Fruit fly (Drosophila melanogaster) Kc167 (cell line): ENCODE data around the gene unc-119.

Source experiments
- Myc ChIP-seq: fragments of >200 bp; optimal IDR thresholded peaks from 2 replicates; lab custom pipeline; 2017; ENCODE audit warnings: missing external identifiers
- Sin3A ChIP-seq: fragments of >200 bp; optimal IDR thresholded peaks from 2 replicates; lab custom pipeline; 2018; ENCODE audit warnings: missing external identifiers
- h ChIP-seq: fragments of >200 bp; optimal IDR thresholded peaks from 3 replicates; lab custom pipeline; 2018; ENCODE audit warnings: missing external identifiers
- insv ChIP-seq: fragments of >200 bp; optimal IDR thresholded peaks from 3 replicates; lab custom pipeline; 2018; ENCODE audit warnings: missing external identifiers
- psq ChIP-seq: fragments of >200 bp; optimal IDR thresholded peaks from 2 replicates; lab custom pipeline; 2017; ENCODE audit warnings: missing external identifiers
- ttk ChIP-seq: sonication (Bioruptor generic); optimal IDR thresholded peaks from 2 replicates; lab custom pipeline; 2017; ENCODE audit warnings: missing external identifiers

unc-119 gene

DNA sequence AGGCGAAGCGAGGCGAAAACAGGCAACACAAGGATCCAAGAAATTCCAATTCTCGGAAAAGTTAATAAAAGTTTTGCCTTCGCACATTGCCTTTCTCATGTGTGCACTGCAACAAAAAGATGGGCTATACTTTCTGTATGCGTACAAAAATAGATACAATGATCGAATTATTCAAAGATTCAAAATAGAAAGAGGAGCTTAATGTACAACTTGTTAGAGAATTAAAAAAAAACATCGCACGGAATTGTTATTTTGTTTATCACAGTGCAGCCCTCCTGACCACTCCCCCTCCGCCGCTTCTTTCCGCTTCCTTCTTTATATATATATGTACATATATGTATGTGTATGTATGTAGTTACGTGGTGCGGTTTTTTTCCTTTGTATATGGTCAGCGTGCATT lies 11.2 kb upstream of the unc-119 start:
- TF ChIP-seq h (no peak), ttk (lab: Kevin White, UChicago) (no peak), Myc (no peak), insv (lab: Kevin White, UChicago) (no peak), psq (lab: Kevin White, UChicago) (no peak), Sin3A (lab: Kevin White, UChicago) (no peak)

DNA sequence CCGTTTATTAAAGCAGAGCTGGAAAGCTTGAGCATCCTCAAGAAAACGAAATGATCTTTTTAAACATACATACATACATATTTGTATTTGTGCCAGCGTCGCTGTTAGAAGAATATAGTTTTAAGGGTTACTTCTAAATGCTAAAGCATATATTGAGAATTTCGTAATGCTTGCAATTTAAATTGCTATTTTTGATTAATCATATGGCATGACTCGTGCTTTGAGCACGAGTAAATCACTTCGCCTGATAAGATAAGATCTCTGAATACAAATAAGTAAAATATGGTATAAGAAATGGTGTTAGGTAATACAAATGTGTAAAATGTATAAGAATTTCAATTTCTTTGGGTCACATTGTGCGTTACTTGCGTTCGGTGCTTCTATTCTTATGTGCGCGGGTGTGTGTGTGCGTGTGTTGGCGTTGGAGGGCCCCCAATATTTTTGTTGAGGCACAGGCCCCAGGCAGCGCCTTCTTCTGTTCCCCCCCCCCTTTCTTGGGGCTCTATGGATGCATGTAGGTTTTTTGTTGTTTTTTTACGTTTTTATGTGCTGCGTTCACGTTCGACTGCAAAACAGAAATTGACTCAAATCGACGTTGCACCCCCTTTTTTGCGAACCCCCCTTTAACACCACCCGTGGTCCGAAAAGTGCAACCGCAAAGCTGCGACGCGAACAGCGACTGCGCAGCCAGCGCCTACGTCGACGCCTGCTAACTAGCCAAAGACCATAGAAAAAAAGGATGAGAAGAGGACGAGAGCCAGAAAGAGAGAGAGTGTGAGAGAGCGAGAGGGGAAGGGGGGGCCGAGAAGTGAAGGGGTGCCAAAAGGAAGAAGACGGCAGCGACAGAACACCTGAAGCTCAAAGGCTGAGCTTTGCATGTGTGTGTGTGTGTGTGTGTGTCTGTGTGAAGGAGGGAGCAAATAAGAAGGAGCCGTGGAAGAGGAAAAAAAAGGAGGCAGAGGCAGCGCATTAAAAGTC lies 10.5 kb upstream of the unc-119 start:
- TF ChIP-seq insv (lab: Kevin White, UChicago) (no peak), Myc (no peak), psq (lab: Kevin White, UChicago) (no peak), h (no peak), Sin3A (lab: Kevin White, UChicago) (no peak)

DNA sequence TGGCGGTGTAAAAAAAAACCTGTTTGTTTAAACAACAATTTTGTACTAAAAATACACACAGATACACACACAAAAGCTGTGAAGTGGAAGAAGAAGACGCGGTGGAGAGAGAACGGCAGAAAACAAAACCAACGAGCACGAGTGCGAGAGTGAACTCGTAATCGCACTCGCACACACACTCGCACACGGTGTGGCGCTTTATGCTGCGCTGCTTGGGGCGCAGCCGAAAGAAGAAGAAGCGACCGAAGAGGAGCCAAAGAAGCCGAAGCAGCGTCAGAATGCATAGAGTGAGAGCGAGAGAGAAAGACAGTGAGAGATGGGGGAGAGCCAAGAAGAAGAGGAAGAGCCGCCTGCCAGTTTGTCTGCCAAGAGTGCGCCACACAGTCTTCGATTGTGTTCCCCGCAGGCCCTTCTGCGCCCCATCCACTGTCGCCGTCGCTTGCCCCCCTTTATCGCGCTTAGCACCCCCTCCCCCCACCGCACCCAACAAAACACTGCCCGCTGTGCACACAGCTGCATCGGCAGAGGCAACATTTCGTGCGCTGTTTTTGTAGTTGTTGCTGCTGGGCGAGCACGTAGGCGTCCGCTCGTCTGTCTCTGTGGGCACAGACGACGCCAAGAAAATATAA lies 9.7 kb upstream of the unc-119 start:
- no peak for TF ChIP-seq ttk (lab: Kevin White, UChicago)
- TF ChIP-seq Sin3A (lab: Kevin White, UChicago) = no peak
- TF ChIP-seq insv (lab: Kevin White, UChicago) = no peak
- no peak for TF ChIP-seq h
- no peak for TF ChIP-seq psq (lab: Kevin White, UChicago)
- no peak for TF ChIP-seq Myc

DNA sequence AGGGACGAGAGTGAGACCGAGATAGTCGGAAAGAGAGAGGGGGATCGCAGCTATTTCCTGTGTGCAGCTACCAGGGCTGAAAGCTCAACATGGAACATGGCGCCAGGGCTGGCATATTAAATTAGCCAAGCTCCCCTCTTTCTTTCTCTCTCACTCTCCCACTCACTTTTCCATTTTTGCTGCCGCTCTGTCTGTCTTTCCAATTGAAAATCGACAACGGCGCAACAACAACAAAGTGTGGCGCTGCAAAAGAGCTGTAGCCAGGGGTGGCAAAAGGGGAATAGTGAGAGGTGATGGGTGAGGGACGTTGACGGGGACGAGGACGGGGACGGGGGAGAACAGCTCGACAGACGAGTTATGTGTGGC lies 9.2 kb upstream of the unc-119 start:
- no peak for TF ChIP-seq Myc
- no peak for TF ChIP-seq h
- no peak for TF ChIP-seq ttk (lab: Kevin White, UChicago)
- no peak for TF ChIP-seq insv (lab: Kevin White, UChicago)
- TF ChIP-seq psq (lab: Kevin White, UChicago) = no peak
- no peak for TF ChIP-seq Sin3A (lab: Kevin White, UChicago)

DNA sequence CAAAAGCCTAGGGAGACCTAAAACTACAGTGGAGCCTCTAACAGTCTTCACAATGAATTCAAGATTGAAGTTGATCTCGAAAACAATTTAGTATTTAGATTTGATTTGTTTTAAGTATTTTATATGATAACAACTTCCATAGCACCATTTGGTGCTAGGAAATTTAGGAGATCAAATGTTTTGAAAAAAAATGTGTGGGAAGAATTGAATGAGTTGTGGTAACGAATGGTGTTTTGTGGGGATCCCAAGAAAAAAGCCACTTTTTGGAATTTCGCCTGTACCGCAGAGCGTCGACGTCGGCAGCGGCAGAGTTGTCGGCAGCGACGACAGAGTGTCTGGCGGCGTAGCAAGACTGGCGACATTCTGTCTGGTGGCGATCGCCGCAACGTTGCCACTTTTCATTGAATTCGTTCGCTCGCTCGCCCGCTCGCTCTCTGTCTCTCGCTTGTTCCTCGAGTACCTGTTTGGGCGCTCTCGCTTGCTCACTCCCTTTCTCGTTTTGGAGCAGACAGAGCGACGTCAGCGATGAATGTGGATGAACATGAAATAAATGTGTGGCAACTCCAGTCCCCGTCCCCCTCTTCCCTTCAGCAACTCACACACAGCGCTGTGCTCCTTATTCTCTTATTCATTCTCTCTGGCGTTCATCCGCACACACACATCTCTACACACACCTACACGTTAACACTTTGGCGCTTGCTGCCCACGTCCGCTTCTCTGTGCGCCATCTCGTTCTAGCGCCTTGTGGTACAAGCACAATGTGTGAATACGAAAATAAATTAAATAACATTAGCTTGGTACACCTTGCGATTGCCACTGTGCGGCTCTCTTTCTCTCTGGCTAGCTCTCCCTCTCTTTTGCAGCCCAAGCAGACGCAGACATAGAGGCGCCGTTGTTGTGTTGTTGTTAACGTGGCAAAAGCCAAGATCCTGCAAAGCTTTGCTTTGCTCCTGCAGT lies 8.6 kb upstream of the unc-119 start:
- TF ChIP-seq insv (lab: Kevin White, UChicago) (no peak), psq (lab: Kevin White, UChicago) (no peak), ttk (lab: Kevin White, UChicago) (no peak), Sin3A (lab: Kevin White, UChicago) (no peak), h (no peak), Myc (no peak)

DNA sequence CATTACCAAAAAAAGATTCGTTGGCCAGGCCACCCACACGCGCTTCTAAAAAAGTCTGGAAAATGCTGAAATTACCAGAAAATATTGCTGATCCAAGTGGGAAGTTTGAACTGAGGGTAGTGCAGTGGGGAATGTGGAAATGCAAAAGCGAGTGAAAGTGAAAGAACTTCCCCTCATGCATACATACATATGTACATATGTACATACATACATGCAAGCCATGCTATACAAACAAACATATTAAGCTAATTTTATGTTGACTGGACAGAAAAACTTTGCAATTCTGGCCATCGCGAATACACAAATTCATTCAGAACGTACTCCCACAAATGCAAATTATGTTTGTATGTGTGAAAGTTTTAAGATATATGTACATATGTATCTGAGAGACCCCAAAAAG lies 7.2 kb upstream of the unc-119 start:
- no peak for TF ChIP-seq psq (lab: Kevin White, UChicago)
- TF ChIP-seq Sin3A (lab: Kevin White, UChicago) = no peak
- TF ChIP-seq h = no peak
- TF ChIP-seq Myc = no peak
- no peak for TF ChIP-seq ttk (lab: Kevin White, UChicago)
- TF ChIP-seq insv (lab: Kevin White, UChicago) = no peak

DNA sequence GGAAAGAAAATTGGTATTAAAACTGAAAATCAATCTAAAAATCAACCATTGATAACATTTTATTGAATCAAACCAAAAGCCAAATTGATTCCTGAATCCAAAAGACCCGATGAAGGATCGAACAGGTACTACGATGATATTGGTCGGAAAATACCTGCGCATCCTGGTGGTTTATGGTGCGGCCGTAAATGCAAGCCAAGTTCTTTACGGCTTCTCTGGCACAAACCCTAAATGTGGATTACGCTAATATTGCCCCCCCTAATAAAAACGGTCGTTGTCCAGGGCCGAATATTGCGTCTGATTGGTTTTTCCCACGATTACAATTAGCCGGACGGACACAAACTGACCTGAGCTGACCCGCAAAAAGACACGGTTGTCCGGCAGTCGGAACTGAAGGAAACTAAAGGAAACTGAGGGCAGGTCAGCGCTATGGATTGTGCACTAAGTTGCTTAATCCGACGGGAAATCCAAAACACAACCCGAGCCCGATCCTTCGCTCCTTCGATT lies 5.7 kb upstream of the unc-119 start:
- no peak for TF ChIP-seq psq (lab: Kevin White, UChicago)
- TF ChIP-seq Sin3A (lab: Kevin White, UChicago) = no peak
- TF ChIP-seq insv (lab: Kevin White, UChicago) = no peak
- no peak for TF ChIP-seq ttk (lab: Kevin White, UChicago)

DNA sequence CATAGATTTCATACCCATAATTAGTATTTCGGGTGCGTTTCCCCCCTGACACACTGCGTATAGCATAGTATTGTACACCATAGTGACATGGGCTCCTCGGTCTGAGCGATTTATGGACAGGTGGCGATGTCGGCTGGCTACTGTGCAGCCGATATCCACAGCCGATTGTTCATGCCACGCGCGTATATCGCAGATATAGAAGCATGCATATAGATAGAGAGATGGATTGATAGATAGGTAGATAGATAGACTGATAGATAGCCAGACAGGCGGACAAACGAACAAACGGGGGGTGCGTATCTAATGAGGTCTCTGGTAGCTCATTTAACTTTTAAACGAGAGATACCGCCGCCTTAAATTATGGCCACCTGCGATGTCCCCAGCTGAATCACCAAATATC lies 4.9 kb upstream of the unc-119 start:
- no peak for TF ChIP-seq h
- no peak for TF ChIP-seq psq (lab: Kevin White, UChicago)
- no peak for TF ChIP-seq Sin3A (lab: Kevin White, UChicago)

DNA sequence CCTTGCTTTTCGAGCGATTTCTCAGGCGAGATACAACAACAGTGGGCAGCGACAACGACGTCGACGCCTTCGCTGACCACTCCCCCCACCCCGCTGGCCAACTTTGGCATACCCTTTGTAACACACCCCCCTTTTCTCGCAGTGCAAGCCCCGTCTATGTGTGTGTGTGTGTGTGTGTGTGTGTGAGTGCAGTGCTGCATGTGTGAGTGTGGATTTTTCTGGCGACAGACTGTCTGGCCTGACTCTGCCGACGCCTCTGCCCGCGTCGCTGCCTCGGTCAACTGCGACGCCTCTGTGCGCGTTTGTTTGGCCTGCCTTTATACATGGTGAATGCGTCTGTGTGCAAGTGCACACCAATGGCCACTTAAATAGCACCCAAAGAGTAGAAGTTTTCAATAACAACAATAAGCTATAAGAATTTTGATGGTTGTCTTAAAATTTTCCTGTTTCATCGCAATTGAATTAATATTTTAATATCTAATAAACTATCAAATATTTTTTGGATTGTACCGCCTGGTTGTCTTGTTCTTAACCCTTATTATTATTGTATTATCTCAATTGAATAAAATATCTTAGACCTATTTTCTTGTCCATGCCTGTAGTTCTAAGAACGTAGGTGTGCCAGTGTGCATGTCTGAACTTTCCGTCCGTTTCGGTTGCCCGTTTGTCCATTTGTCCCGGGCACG lies 2.9 kb upstream of the unc-119 start:
- TF ChIP-seq Sin3A (lab: Kevin White, UChicago) (no peak), Myc (no peak), h (no peak), psq (lab: Kevin White, UChicago) (no peak), ttk (lab: Kevin White, UChicago) (no peak), insv (lab: Kevin White, UChicago) (no peak)

DNA sequence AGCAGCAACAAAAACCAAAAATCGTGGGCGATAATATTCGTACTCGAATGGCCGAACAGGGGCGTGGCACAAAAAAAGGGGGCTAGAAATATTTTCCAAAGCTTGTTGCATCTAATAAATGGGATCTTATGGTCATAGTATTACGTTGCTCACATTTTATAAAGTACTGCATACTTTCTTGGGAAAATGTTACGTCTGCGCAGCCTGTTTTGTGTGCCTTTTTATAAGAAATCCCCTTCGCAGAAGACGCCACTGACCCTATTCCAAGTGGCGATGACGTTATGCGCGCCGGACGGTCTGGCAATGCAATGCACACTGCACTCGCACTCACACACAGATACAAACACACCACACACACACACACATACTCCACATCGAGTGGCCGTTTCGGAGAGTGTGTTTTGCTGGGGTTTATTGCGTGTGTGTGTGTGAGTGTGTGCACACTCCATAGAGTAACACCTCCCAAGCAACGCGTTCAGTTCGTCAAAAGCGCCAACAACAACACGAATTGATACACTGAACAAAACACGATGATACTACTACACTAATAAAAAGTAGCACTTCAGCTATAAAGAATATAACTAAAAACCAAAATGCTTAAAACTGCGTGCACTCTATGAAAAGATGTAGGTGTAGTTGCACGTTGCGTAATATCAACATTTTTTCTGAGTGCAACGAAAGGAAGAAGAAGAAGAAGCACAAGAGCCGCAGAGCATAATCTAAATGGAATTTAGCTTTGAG lies 2.2 kb upstream of the unc-119 start:
- TF ChIP-seq Sin3A (lab: Kevin White, UChicago) (no peak), h (no peak)
